Fruit fly (Drosophila melanogaster): ENCODE data around the gene Rpn9.

The Rpn9 gene

dm6 chr3R:23727657-23728056, 5.6 kb downstream of the Rpn9 start:
- no peak for TF ChIP-seq Mnt (GFP tag; optimal IDR thresholded peaks at IDR 0.05)
- TF ChIP-seq CG11617 (GFP tag; optimal IDR thresholded peaks at IDR 0.05) = no peak
- no peak for TF ChIP-seq tj (GFP tag; optimal IDR thresholded peaks at IDR 0.05)
- TF ChIP-seq Crg-1 (GFP tag; optimal IDR thresholded peaks at IDR 0.05) = no peak
- no peak for TF ChIP-seq bab1 (GFP tag; optimal IDR thresholded peaks at IDR 0.05)
- no peak for TF ChIP-seq CG7045 (GFP tag; optimal IDR thresholded peaks at IDR 0.05)
- no peak for TF ChIP-seq toe (GFP tag; optimal IDR thresholded peaks at IDR 0.05)
- TF ChIP-seq CG33017 (tag; optimal IDR thresholded peaks at IDR 0.05) = no peak
- no peak for TF ChIP-seq CG1620 (GFP tag; optimal IDR thresholded peaks at IDR 0.05)
- no peak for TF ChIP-seq CG7101 (tag; optimal IDR thresholded peaks at IDR 0.05)
- TF ChIP-seq kay (GFP tag; ENCODE audit: borderline replicate concordance) = no peak

- TF ChIP-seq CG12768 (GFP tag; optimal IDR thresholded peaks at IDR 0.05) = peak; percentile 49
- TF ChIP-seq CG7101 (tag; optimal IDR thresholded peaks at IDR 0.05) = peak; percentile 76
- TF ChIP-seq tj (GFP tag; optimal IDR thresholded peaks at IDR 0.05) = peak; percentile 13
- peak; percentile 87 for TF ChIP-seq CG33017 (tag; optimal IDR thresholded peaks at IDR 0.05)
- TF ChIP-seq Mnt (GFP tag; optimal IDR thresholded peaks at IDR 0.05) = peak; percentile 25
- TF ChIP-seq toe (GFP tag; optimal IDR thresholded peaks at IDR 0.05) = peak; percentile 67
- TF ChIP-seq bab1 (GFP tag; optimal IDR thresholded peaks at IDR 0.05) = peak; percentile 20
- TF ChIP-seq CG5204 (GFP tag; optimal IDR thresholded peaks at IDR 0.05) = peak; percentile 66
- no peak for TF ChIP-seq cic (GFP tag; optimal IDR thresholded peaks at IDR 0.05)
- no peak for TF ChIP-seq cnc (optimal IDR thresholded peaks at IDR 0.05)
- TF ChIP-seq CG11617 (GFP tag; optimal IDR thresholded peaks at IDR 0.05) = peak; percentile 69
- TF ChIP-seq CG1620 (GFP tag; optimal IDR thresholded peaks at IDR 0.05) = no peak
- TF ChIP-seq Crg-1 (GFP tag; optimal IDR thresholded peaks at IDR 0.05) = no peak
- TF ChIP-seq Hr96 (GFP tag; optimal IDR thresholded peaks at IDR 0.05) = peak; percentile 4
- TF ChIP-seq CG7045 (GFP tag; optimal IDR thresholded peaks at IDR 0.05) = peak; percentile 78
- peak; percentile 79 for TF ChIP-seq CG14711 (tag; optimal IDR thresholded peaks at IDR 0.05)
- no peak for TF ChIP-seq Clk (GFP tag; optimal IDR thresholded peaks at IDR 0.05)
- peak; percentile 88 for TF ChIP-seq kay (GFP tag; ENCODE audit: borderline replicate concordance)
- TF ChIP-seq ovo (GFP tag; optimal IDR thresholded peaks at IDR 0.05) = no peak
- TF ChIP-seq pad (GFP tag; optimal IDR thresholded peaks at IDR 0.05) = peak; percentile 22
These were observed 6.5 kb downstream of the Rpn9 start for dm6 chr3R:23726740-23727139.

dm6 chr3R:23725711-23726349, 7.4 kb downstream of the Rpn9 start:
- TF ChIP-seq CG1620 (GFP tag; optimal IDR thresholded peaks at IDR 0.05) = no peak
- peak; percentile 32 for TF ChIP-seq CG12768 (GFP tag; optimal IDR thresholded peaks at IDR 0.05)
- TF ChIP-seq Clk (GFP tag; optimal IDR thresholded peaks at IDR 0.05) = no peak
- TF ChIP-seq cic (GFP tag; optimal IDR thresholded peaks at IDR 0.05) = no peak
- no peak for TF ChIP-seq ovo (GFP tag; optimal IDR thresholded peaks at IDR 0.05)

dm6 chr3R:23724843-23725506, 8.3 kb downstream of the Rpn9 start:
- TF ChIP-seq Crg-1 (GFP tag; optimal IDR thresholded peaks at IDR 0.05) (no peak), kay (GFP tag; ENCODE audit: borderline replicate concordance) (no peak), CG12768 (GFP tag; optimal IDR thresholded peaks at IDR 0.05) (peak; percentile 18), cnc (optimal IDR thresholded peaks at IDR 0.05) (peak in 1 of 2 experiments; percentile 16), CG7045 (GFP tag; optimal IDR thresholded peaks at IDR 0.05) (no peak), tj (GFP tag; optimal IDR thresholded peaks at IDR 0.05) (no peak), toe (GFP tag; optimal IDR thresholded peaks at IDR 0.05) (no peak), bab1 (GFP tag; optimal IDR thresholded peaks at IDR 0.05) (no peak), cic (GFP tag; optimal IDR thresholded peaks at IDR 0.05) (peak; percentile 90), CG5204 (GFP tag; optimal IDR thresholded peaks at IDR 0.05) (no peak), CG14711 (tag; optimal IDR thresholded peaks at IDR 0.05) (no peak), CG33017 (tag; optimal IDR thresholded peaks at IDR 0.05) (peak; percentile 24), CG7101 (tag; optimal IDR thresholded peaks at IDR 0.05) (no peak), CG1620 (GFP tag; optimal IDR thresholded peaks at IDR 0.05) (no peak), CG11617 (GFP tag; optimal IDR thresholded peaks at IDR 0.05) (no peak), ovo (GFP tag; optimal IDR thresholded peaks at IDR 0.05) (no peak), Mnt (GFP tag; optimal IDR thresholded peaks at IDR 0.05) (peak; percentile 34), Hr96 (GFP tag; optimal IDR thresholded peaks at IDR 0.05) (no peak), Clk (GFP tag; optimal IDR thresholded peaks at IDR 0.05) (no peak), pad (GFP tag; optimal IDR thresholded peaks at IDR 0.05) (no peak)

- TF ChIP-seq Crg-1 (GFP tag; optimal IDR thresholded peaks at IDR 0.05) (peak; percentile 92), CG7101 (tag; optimal IDR thresholded peaks at IDR 0.05) (peak; percentile 77), Mnt (GFP tag; optimal IDR thresholded peaks at IDR 0.05) (peak; percentile 91), CG5204 (GFP tag; optimal IDR thresholded peaks at IDR 0.05) (peak; percentile 11), cnc (optimal IDR thresholded peaks at IDR 0.05) (no peak), pad (GFP tag; optimal IDR thresholded peaks at IDR 0.05) (peak; percentile 89), Clk (GFP tag; optimal IDR thresholded peaks at IDR 0.05) (peak; percentile 81), Hr96 (GFP tag; optimal IDR thresholded peaks at IDR 0.05) (peak; percentile 65), CG1620 (GFP tag; optimal IDR thresholded peaks at IDR 0.05) (no peak), tj (GFP tag; optimal IDR thresholded peaks at IDR 0.05) (peak; percentile 88), CG33017 (tag; optimal IDR thresholded peaks at IDR 0.05) (peak; percentile 72), CG7045 (GFP tag; optimal IDR thresholded peaks at IDR 0.05) (peak; percentile 80), toe (GFP tag; optimal IDR thresholded peaks at IDR 0.05) (peak; percentile 54), CG12768 (GFP tag; optimal IDR thresholded peaks at IDR 0.05) (peak; percentile 55), CG11617 (GFP tag; optimal IDR thresholded peaks at IDR 0.05) (peak; percentile 79), CG14711 (tag; optimal IDR thresholded peaks at IDR 0.05) (no peak), bab1 (GFP tag; optimal IDR thresholded peaks at IDR 0.05) (peak; percentile 4), cic (GFP tag; optimal IDR thresholded peaks at IDR 0.05) (peak; percentile 99), kay (GFP tag; ENCODE audit: borderline replicate concordance) (peak; percentile 98), ovo (GFP tag; optimal IDR thresholded peaks at IDR 0.05) (peak; percentile 94)
These were observed 9.8 kb downstream of the Rpn9 start for dm6 chr3R:23723381-23724034.

Data from whole organism, adult.